Worm (Caenorhabditis elegans): ENCODE measurements around the gene Y54G2A.49.

ce11 chrIV:2864743-2865142, 11.7 kb upstream of the Y54G2A.49 start, which contains the start of gene Y54G2A.16:
- TF ChIP-seq ZK546.5 (tag; optimal IDR thresholded peaks at IDR 0.05) (no peak), elt-1 (tag; optimal IDR thresholded peaks at IDR 0.05) (no peak), blmp-1 (tag; optimal IDR thresholded peaks at IDR 0.05; ENCODE audit: insufficient read depth) (no peak), elt-3 (tag; optimal IDR thresholded peaks at IDR 0.05) (no peak), ceh-82 (tag; optimal IDR thresholded peaks at IDR 0.05) (no peak), unc-39 (tag; optimal IDR thresholded peaks at IDR 0.05) (no peak), ztf-4 (tag; optimal IDR thresholded peaks at IDR 0.05) (no peak), sma-3 (GFP tag; optimal IDR thresholded peaks at IDR 0.05) (no peak)
